Worm (Caenorhabditis elegans): ENCODE measurements around the gene rab-6.1.
"Not testable (repeated sequence)": the region's sequence is repeated elsewhere in the genome, so short reads cannot be mapped to it uniquely, and the experiment has no call there.

rab-6.1 gene

ce11 chrIII:8997821-8998220 lies 7.9 kb downstream of the rab-6.1 start:
- TF ChIP-seq ceh-20 (GFP tag; IDR thresholded peaks at IDR 0.05) (no peak), pqm-1 (tag; optimal IDR thresholded peaks at IDR 0.05) (peak; percentile 80), fkh-10 (GFP tag; optimal IDR thresholded peaks at IDR 0.05) (no peak), madf-5 (GFP tag; IDR thresholded peaks at IDR 0.05) (0 out of 4 replicates have a peak, but pooled peaks of 1 of the 2 experiments have one; percentile 0), daf-16 (GFP tag; optimal IDR thresholded peaks at IDR 0.05) (no peak), daf-16 (tag; optimal IDR thresholded peaks at IDR 0.05) (no peak), mep-1 (tag; optimal IDR thresholded peaks at IDR 0.05) (no peak)

- TF ChIP-seq lir-3 (tag; optimal IDR thresholded peaks at IDR 0.05) (no peak), ceh-82 (tag; optimal IDR thresholded peaks at IDR 0.05) (no peak), nhr-102 (tag; optimal IDR thresholded peaks at IDR 0.05) (peak; percentile 7), lin-38 (GFP tag; IDR thresholded peaks at IDR 0.05) (peak; percentile 21; the same call in 1 of the 2 replicates)
These were observed 9.1 kb downstream of the rab-6.1 start, which contains the start of gene skat-1 for ce11 chrIII:8996686-8997085. skat-1 (minus strand) TSS chrIII:8996786.

DNA sequence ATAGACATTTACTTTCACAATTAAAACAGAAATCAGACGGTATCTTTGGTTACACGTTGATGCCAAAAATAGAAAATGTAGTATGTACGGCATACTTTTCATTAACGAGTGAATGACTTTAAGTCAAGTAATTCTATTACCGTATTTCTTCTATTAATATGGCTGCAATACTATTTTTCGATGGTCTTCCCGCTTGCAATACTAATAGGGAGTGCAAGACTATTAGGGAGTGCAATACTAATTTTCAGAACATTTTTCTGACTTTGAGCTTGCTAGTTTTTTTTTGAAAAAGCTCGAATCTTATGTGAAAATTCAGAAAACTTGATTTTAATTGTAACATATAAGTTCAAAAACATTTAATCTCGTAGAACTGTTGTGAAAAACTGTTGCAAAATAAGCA lies 16.0 kb downstream of the rab-6.1 start, which contains the start of gene R08D7.7:
Gene R08D7.7, plus strand, starts transcription at position 301 of the 400 bp plus-strand sequence.
- TF ChIP-seq hmg-1.1 (GFP tag; IDR thresholded peaks at IDR 0.05); snpc-1.2 (GFP tag; IDR thresholded peaks at IDR 0.05); ztf-7 (tag; optimal IDR thresholded peaks at IDR 0.05): not testable (repeated sequence)

DNA sequence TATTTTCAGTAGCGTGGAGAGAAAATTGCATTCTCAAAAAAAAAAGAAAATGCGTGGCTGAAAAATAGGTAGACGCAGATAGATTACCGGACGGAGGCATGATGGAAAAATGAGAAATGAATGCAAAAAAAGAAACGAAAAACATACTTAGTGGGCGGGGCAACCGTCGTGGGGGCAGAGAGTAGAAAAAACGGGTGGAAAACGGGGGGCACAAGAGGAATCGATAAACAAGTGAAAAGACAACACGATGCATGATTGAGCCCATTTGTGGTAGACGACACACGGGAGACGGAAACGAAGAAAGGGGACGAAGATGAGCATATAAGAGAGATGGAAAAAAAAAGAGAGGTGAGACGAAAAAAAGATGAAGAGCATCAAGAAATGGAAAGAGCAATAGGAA lies 17.2 kb downstream of the rab-6.1 start:
- peak; percentile 18 for TF ChIP-seq hlh-30 (tag; optimal IDR thresholded peaks at IDR 0.05; ENCODE audit: insufficient read depth)
- TF ChIP-seq daf-12 (tag; optimal IDR thresholded peaks at IDR 0.05) = no peak
- no peak for TF ChIP-seq nhr-237 (tag; optimal IDR thresholded peaks at IDR 0.05)
- TF ChIP-seq dmd-9 (GFP tag; IDR thresholded peaks at IDR 0.05) = no peak
- no peak for TF ChIP-seq tra-1 (GFP tag; IDR thresholded peaks at IDR 0.05)
- peak; percentile 94 for TF ChIP-seq aha-1 (tag)
- no peak for TF ChIP-seq php-3 (GFP tag; IDR thresholded peaks at IDR 0.05)
- no peak for TF ChIP-seq gei-8 (GFP tag; optimal IDR thresholded peaks at IDR 0.05)
- TF ChIP-seq lin-39 (tag; optimal IDR thresholded peaks at IDR 0.05) = no peak
- TF ChIP-seq rbr-2 (tag; optimal IDR thresholded peaks at IDR 0.05) = peak; percentile 38
- no peak for TF ChIP-seq sdz-12 (GFP tag; optimal IDR thresholded peaks at IDR 0.05)
- TF ChIP-seq unc-62 (GFP tag; optimal IDR thresholded peaks at IDR 0.05 in 1 of 2) = peak in 1 of 2 experiments; percentile 70
- no peak for TF ChIP-seq unc-62 (tag; optimal IDR thresholded peaks at IDR 0.05)
- peak; percentile 2 for TF ChIP-seq dve-1 (tag; optimal IDR thresholded peaks at IDR 0.05; ENCODE audit: insufficient read depth)
- TF ChIP-seq arid-1 (GFP tag; conservative IDR thresholded peaks at IDR 0.05) = no peak
- no peak for TF ChIP-seq daf-16 (GFP tag; optimal IDR thresholded peaks at IDR 0.05)
- peak; percentile 10 for TF ChIP-seq daf-16 (tag; optimal IDR thresholded peaks at IDR 0.05)

- TF ChIP-seq daf-16 (GFP tag; optimal IDR thresholded peaks at IDR 0.05) (no peak), daf-16 (tag; optimal IDR thresholded peaks at IDR 0.05) (no peak), nhr-102 (tag; optimal IDR thresholded peaks at IDR 0.05) (no peak), hif-1 (tag; optimal IDR thresholded peaks at IDR 0.05) (no peak), F49E8.2 (tag; optimal IDR thresholded peaks at IDR 0.05; ENCODE audit: borderline replicate concordance) (no peak), mxl-2 (GFP tag; conservative IDR thresholded peaks at IDR 0.05) (no peak), php-3 (GFP tag; IDR thresholded peaks at IDR 0.05) (no peak), dmd-6 (GFP tag; IDR thresholded peaks at IDR 0.05) (no peak)
These were observed 17.7 kb downstream of the rab-6.1 start for ce11 chrIII:8988061-8988460.

Data from whole organism, L4 larva.